Worm (Caenorhabditis elegans): ENCODE measurements around the gene F53C3.4.

DNA sequence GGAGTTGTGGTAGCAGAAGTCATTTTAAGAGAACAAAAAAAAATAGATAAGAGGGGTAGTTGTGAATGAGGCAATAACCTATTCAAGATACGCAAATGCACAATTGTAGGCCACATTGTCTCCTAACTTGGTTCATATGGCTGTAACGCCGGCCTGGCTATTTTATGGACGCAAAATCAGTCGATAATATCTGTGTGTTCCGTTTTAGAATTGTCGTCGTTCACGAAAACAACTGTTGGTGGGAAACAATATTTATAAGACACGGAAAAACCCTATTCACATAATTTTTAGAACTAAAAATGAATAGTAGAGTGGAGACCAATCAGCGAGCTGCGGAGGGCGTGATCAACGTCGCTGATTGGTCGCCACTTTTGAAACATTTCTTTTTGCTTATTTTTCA is 23.3 kb upstream of the F53C3.4 start, which contains the start of gene sdz-7:
- no peak for TF ChIP-seq hnd-1 (tag; optimal IDR thresholded peaks at IDR 0.05)
- TF ChIP-seq flt-1 (GFP tag; IDR thresholded peaks at IDR 0.05) = no peak
- TF ChIP-seq tbx-11 (GFP tag; IDR thresholded peaks at IDR 0.05) = no peak
- no peak for TF ChIP-seq ama-1 (optimal IDR thresholded peaks at IDR 0.05)
- TF ChIP-seq hmbx-1 (tag; optimal IDR thresholded peaks at IDR 0.05) = no peak

Data from whole organism, early embryonic.